Worm (Caenorhabditis elegans): ENCODE data around the gene mig-38.

ce11 chrIV:11623759-11624287, 29.8 kb downstream of the mig-38 start:
- TF ChIP-seq lin-13 (GFP tag; optimal IDR thresholded peaks at IDR 0.05): no peak
- TF ChIP-seq T20F7.1 (GFP tag; optimal IDR thresholded peaks at IDR 0.05): no peak
- TF ChIP-seq F49E8.2 (tag; optimal IDR thresholded peaks at IDR 0.05; ENCODE audit: borderline replicate concordance): no peak
- TF ChIP-seq unc-62 (GFP tag; optimal IDR thresholded peaks at IDR 0.05 in 1 of 2): peak in 1 of 2 experiments; percentile 88
- no peak for TF ChIP-seq unc-62 (tag; optimal IDR thresholded peaks at IDR 0.05)
- no peak for TF ChIP-seq ceh-28 (tag; optimal IDR thresholded peaks at IDR 0.05)
- no peak for TF ChIP-seq spr-3 (GFP tag; optimal IDR thresholded peaks at IDR 0.05)
- TF ChIP-seq ZK337.2 (GFP tag; IDR thresholded peaks at IDR 0.05): no peak
- TF ChIP-seq nhr-77 (tag; optimal IDR thresholded peaks at IDR 0.05): no peak
- no peak for TF ChIP-seq ces-1 (GFP tag; optimal IDR thresholded peaks at IDR 0.05)
- no peak for TF ChIP-seq madf-9 (GFP tag; conservative IDR thresholded peaks at IDR 0.05)
- no peak for TF ChIP-seq fkh-10 (GFP tag; optimal IDR thresholded peaks at IDR 0.05)
- TF ChIP-seq lsy-2 (tag; optimal IDR thresholded peaks at IDR 0.05): no peak
- no peak for TF ChIP-seq nhr-237 (tag; optimal IDR thresholded peaks at IDR 0.05)
